Worm (Caenorhabditis elegans): ENCODE measurements around the gene ZC412.10.
A peak's percentile ranks its signal among the peaks of the same experiment; 100 is the strongest.

Gene ZC412.10

DNA sequence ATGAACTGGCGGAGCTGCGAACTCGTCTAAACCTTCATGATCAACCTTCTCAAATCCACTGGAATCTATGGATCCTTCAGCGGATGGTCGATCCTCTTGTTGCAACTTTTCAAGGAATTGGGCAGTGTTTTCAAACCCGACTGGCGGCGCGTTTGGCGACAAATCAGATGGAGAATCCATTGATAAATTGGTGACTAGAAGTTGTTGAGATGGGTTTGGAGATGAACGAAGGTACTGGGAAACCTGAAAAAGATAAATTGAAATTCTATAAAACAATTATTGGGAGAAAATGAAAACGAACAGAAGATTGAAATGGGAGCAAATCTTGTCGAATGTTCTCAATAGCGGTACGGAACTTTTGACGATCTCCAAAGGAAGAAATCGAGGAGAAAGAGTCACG is 38.5 kb downstream of the ZC412.10 start:
- TF ChIP-seq ZK546.5 (tag; optimal IDR thresholded peaks at IDR 0.05) (no peak), tbx-2 (tag; optimal IDR thresholded peaks at IDR 0.05) (no peak), nhr-11 (tag; optimal IDR thresholded peaks at IDR 0.05) (no peak), nhr-43 (tag; optimal IDR thresholded peaks at IDR 0.05; ENCODE audit: poor library complexity, severe bottlenecking) (no peak), ceh-82 (tag; optimal IDR thresholded peaks at IDR 0.05) (no peak), elt-1 (tag; optimal IDR thresholded peaks at IDR 0.05) (no peak), eor-1 (tag; optimal IDR thresholded peaks at IDR 0.05) (no peak), lin-39 (tag; optimal IDR thresholded peaks at IDR 0.05) (no peak), nhr-77 (tag; optimal IDR thresholded peaks at IDR 0.05) (no peak), nhr-237 (tag; optimal IDR thresholded peaks at IDR 0.05) (no peak), zag-1 (tag; optimal IDR thresholded peaks at IDR 0.05) (no peak), snpc-4 (tag; optimal IDR thresholded peaks at IDR 0.05) (no peak), fos-1 (tag; optimal IDR thresholded peaks at IDR 0.05) (no peak), fkh-10 (GFP tag; optimal IDR thresholded peaks at IDR 0.05) (no peak)

DNA sequence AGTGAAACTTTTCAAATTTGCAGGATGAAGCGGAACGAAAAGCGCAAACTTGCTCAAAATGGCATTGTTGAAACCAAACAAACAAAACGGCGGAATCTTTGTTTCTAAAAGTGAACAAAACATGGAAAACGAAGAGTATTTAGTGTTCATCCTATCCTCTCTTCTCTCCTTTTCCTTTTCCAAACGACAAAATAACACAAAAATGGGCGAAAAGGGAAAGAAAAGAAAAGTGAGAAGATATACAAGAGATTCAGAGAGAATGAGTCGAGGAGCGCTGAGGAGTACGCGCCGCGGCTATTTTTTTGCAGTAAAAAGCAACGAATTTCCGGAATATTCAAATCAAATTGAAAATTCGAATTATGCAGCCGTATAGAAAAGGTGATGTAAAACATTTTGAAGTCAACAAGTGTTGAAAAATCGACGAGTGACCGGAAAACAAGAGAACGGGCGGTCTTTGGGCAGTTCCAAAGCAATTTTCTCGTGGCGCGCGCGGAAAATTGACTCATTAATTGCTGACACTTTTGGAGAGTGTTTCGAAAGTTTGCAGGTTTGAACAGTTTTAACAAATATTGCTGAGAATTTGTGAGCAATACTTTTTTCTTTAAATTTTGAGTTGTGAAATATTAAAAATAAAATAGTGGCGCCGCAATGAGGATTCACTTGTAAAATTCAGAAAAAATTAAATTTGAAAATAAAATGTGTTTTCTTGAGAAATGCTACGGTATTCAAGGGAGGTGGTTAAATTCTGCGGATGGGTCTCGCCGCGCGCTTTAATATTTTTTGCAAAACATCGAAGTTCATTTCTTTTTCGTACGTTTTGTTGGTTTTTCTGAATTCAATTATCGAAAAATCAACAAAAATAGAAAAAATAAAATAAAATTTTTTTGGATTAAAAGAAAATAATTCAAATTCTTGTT is 41.3 kb downstream of the ZC412.10 start:
- no peak for TF ChIP-seq pha-4 (tag; optimal IDR thresholded peaks at IDR 0.05)
- TF ChIP-seq daf-12 (tag; optimal IDR thresholded peaks at IDR 0.05): no peak
- no peak for TF ChIP-seq skn-1 (tag; optimal IDR thresholded peaks at IDR 0.05)
- no peak for TF ChIP-seq ztf-4 (tag; optimal IDR thresholded peaks at IDR 0.05)
- no peak for TF ChIP-seq snpc-4 (tag; optimal IDR thresholded peaks at IDR 0.05)
- TF ChIP-seq ceh-16 (tag; optimal IDR thresholded peaks at IDR 0.05): no peak
- TF ChIP-seq eor-1 (tag; optimal IDR thresholded peaks at IDR 0.05): no peak
- no peak for TF ChIP-seq fkh-10 (GFP tag; optimal IDR thresholded peaks at IDR 0.05)
- no peak for TF ChIP-seq egl-27 (tag; optimal IDR thresholded peaks at IDR 0.05)

DNA sequence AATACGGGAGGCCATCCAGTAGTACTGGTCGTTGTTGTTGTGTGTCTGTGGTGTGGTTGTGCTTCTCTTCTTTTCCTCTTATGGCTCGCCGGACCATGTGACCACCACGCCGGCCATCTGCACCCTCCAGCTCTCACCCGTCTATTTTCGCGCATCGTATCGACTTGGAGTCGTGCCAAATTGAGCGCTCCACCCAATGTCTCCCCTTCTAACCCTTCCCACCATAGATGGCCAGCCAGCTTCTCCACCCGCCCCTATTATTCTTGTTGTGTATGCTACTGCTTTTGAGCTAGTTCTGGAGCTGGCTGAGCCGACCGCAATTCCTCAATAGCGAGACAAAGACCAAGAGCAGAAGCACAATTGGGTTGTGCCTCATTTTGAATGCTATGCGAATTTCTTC is 43.4 kb downstream of the ZC412.10 start:
- TF ChIP-seq aly-2 (tag; optimal IDR thresholded peaks at IDR 0.05) (no peak), egl-5 (tag; optimal IDR thresholded peaks at IDR 0.05) (no peak), nfya-1 (tag; optimal IDR thresholded peaks at IDR 0.05; ENCODE audit: insufficient read depth) (peak; percentile 71), elt-2 (tag; optimal IDR thresholded peaks at IDR 0.05) (no peak), ztf-11 (tag; optimal IDR thresholded peaks at IDR 0.05) (no peak), nhr-28 (tag; optimal IDR thresholded peaks at IDR 0.05) (no peak), mdl-1 (tag; optimal IDR thresholded peaks at IDR 0.05) (peak; percentile 50), pqm-1 (tag; optimal IDR thresholded peaks at IDR 0.05) (no peak), ceh-9 (tag; optimal IDR thresholded peaks at IDR 0.05) (no peak), lin-39 (tag; optimal IDR thresholded peaks at IDR 0.05) (peak; percentile 84), elt-3 (tag; optimal IDR thresholded peaks at IDR 0.05) (no peak), hmg-11 (tag; optimal IDR thresholded peaks at IDR 0.05) (peak; percentile 70), fkh-2 (tag; optimal IDR thresholded peaks at IDR 0.05) (no peak), nhr-77 (tag; optimal IDR thresholded peaks at IDR 0.05) (no peak), snpc-4 (tag; optimal IDR thresholded peaks at IDR 0.05) (no peak), ZK546.5 (tag; optimal IDR thresholded peaks at IDR 0.05) (no peak), nhr-11 (tag; optimal IDR thresholded peaks at IDR 0.05) (no peak), unc-62 (GFP tag; optimal IDR thresholded peaks at IDR 0.05) (no peak), ztf-4 (tag; optimal IDR thresholded peaks at IDR 0.05) (no peak), lin-15B (tag; optimal IDR thresholded peaks at IDR 0.05) (no peak), eor-1 (tag; optimal IDR thresholded peaks at IDR 0.05) (no peak), mml-1 (tag; optimal IDR thresholded peaks at IDR 0.05) (no peak), fos-1 (tag; optimal IDR thresholded peaks at IDR 0.05) (no peak), lsy-12 (tag; optimal IDR thresholded peaks at IDR 0.05) (no peak), ceh-28 (tag; optimal IDR thresholded peaks at IDR 0.05) (no peak), nhr-25 (tag; optimal IDR thresholded peaks at IDR 0.05) (no peak), pha-4 (tag; optimal IDR thresholded peaks at IDR 0.05) (no peak), ceh-16 (tag; optimal IDR thresholded peaks at IDR 0.05) (no peak)
